Worm (Caenorhabditis elegans): Measurements from ENCODE around the gene klf-2.

Gene klf-2

DNA sequence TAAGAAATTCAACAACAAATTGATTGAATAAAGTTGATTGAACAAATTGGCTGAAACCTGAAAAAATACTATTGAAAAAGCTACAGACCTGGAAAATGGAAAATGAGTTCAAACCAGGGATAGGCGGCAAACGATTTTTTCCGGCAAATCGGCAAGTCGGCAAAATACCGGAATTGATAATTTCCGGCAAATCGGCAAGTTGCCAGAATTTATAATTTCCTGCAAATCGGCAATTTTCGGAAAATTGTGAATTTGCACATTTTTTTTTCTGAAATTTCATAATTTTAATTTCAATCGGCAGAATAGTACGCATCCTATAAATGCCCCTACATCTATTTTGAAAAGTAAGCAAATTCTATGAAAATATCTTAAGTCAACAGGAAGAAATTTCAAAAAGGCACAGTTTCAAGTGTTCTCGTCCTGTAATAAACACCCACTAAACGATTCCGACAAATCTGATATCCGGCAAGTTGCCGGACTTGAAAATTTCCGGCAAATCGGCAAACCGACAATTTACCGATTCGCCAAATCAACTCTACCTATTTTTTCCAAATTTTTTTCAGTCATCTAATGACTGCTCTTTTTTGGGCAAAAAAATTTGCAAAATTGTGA, 31.5 kb downstream of the klf-2 start (continued):
- TF ChIP-seq snpc-4 (GFP tag; optimal IDR thresholded peaks at IDR 0.05) (no peak), snpc-4 (tag; optimal IDR thresholded peaks at IDR 0.05) (no peak), ama-1 (optimal IDR thresholded peaks at IDR 0.05) (peak; percentile 50), ama-1 (GFP tag; optimal IDR thresholded peaks at IDR 0.05) (no peak), ceh-91 (GFP tag; IDR thresholded peaks at IDR 0.05) (no peak), lsy-27 (tag; optimal IDR thresholded peaks at IDR 0.05; ENCODE audit: borderline replicate concordance, insufficient read depth) (no peak), mcd-1 (GFP tag; IDR thresholded peaks at IDR 0.05) (0 out of 2 replicates have a peak, but pooled peaks have one; percentile 14), F55B11.4 (tag; optimal IDR thresholded peaks at IDR 0.05; ENCODE audit: borderline replicate concordance, insufficient read depth) (no peak)

ce11 chrV:20721934-20722333, 36.5 kb downstream of the klf-2 start, which contains the start of gene Y44A6C.2:
Y44A6C.2 (plus strand) TSS chrV:20722234.
- TF ChIP-seq let-526 (GFP tag; IDR thresholded peaks at IDR 0.05) (no peak), ceh-100 (GFP tag; IDR thresholded peaks at IDR 0.05) (no peak), cebp-1 (GFP tag; IDR thresholded peaks at IDR 0.05) (no peak), cebp-1 (tag; optimal IDR thresholded peaks at IDR 0.05) (no peak), ceh-40 (GFP tag; IDR thresholded peaks at IDR 0.05) (no peak), xnd-1 (tag; optimal IDR thresholded peaks at IDR 0.05) (no peak), die-1 (tag; optimal IDR thresholded peaks at IDR 0.05) (no peak), lir-1 (GFP tag; conservative IDR thresholded peaks at IDR 0.05) (no peak), dox-1 (GFP tag; IDR thresholded peaks at IDR 0.05) (no peak), lin-54 (GFP tag; optimal IDR thresholded peaks at IDR 0.05) (no peak), B0035.1 (tag; optimal IDR thresholded peaks at IDR 0.05) (no peak), ZK185.1 (tag; optimal IDR thresholded peaks at IDR 0.05; ENCODE audit: poor library complexity, severe bottlenecking) (no peak), ccch-3 (GFP tag; optimal IDR thresholded peaks at IDR 0.05) (no peak), lag-1 (GFP tag; IDR thresholded peaks at IDR 0.05) (no peak), mcd-1 (GFP tag; IDR thresholded peaks at IDR 0.05) (no peak), ceh-27 (GFP tag; optimal IDR thresholded peaks at IDR 0.05) (no peak), ceh-79 (tag; optimal IDR thresholded peaks at IDR 0.05) (no peak)

DNA sequence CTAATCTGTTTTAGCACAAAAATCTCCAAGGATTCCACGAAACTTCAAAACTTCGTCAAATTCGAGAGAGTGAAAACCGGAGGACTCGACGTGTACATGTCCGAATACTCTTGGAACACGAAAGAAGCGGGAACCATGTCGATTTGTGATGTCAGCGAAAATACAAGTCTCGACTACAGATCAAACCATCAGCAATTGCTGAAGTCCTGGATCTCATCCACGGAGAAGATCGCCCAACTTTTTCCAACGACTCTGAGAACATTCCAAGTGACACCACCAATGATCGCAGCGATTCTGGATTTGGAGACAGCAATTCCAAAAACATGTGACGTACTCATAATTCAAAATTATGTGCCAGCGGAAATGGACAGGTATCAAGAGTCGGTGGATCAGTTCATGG, 37.0 kb downstream of the klf-2 start:
- TF ChIP-seq egl-18 (GFP tag; IDR thresholded peaks at IDR 0.05) = no peak
- TF ChIP-seq tbp1 (GFP tag; optimal IDR thresholded peaks at IDR 0.05) = no peak
- TF ChIP-seq let-526 (GFP tag; IDR thresholded peaks at IDR 0.05) = no peak
- no peak for TF ChIP-seq lsy-27 (tag; optimal IDR thresholded peaks at IDR 0.05; ENCODE audit: borderline replicate concordance, insufficient read depth)
- no peak for TF ChIP-seq madf-6 (GFP tag; IDR thresholded peaks at IDR 0.05)
- no peak for TF ChIP-seq sptf-2 (GFP tag; optimal IDR thresholded peaks at IDR 0.05)
- TF ChIP-seq dpff-1 (tag; optimal IDR thresholded peaks at IDR 0.05) = no peak
- TF ChIP-seq nhr-90 (tag; optimal IDR thresholded peaks at IDR 0.05) = no peak
- no peak for TF ChIP-seq dpl-1 (GFP tag; optimal IDR thresholded peaks at IDR 0.05)
- no peak for TF ChIP-seq Y53F4B.3 (GFP tag; IDR thresholded peaks at IDR 0.05)
- no peak for TF ChIP-seq ets-4 (GFP tag; optimal IDR thresholded peaks at IDR 0.05)
- no peak for TF ChIP-seq mcd-1 (GFP tag; IDR thresholded peaks at IDR 0.05)
- no peak for TF ChIP-seq snpc-3.4 (tag; optimal IDR thresholded peaks at IDR 0.05)
- TF ChIP-seq F22D6.2 (tag; optimal IDR thresholded peaks at IDR 0.05) = no peak
- no peak for TF ChIP-seq lir-1 (GFP tag; conservative IDR thresholded peaks at IDR 0.05)
- no peak for TF ChIP-seq repo-1 (tag; optimal IDR thresholded peaks at IDR 0.05)
- TF ChIP-seq atf-7 (tag; optimal IDR thresholded peaks at IDR 0.05) = no peak
- no peak for TF ChIP-seq xnd-1 (tag; optimal IDR thresholded peaks at IDR 0.05)
